Worm (Caenorhabditis elegans): Measurements from ENCODE around the gene srw-38.
A peak's percentile ranks its signal among the peaks of the same experiment; 100 is the strongest.

The srw-38 gene

DNA sequence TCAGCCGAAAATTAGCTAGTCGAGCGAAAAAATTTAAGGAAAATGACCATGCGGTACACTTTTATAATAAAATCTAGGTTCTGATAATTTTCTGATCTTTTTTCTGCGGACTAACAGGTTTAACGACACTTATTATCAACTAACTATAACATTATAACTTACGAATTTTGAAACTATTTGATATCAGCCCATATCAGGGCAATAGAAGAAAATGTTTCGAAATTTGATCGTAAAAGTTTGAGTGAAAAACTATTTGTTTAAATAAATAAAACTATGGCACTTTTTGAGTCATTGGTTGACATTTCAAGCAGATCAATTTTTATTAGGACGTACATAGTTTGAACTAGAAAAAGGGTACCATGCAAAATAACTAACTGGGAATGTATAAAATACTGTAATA lies 5.4 kb upstream of the srw-38 start, which contains the start of gene pcp-4:
TSS of gene pcp-4 (minus strand) at position 197 of the 400 bp plus-strand sequence.
- TF ChIP-seq sptf-1 (tag; optimal IDR thresholded peaks at IDR 0.05): no peak
- no peak for TF ChIP-seq nhr-47 (tag; optimal IDR thresholded peaks at IDR 0.05)
- no peak for TF ChIP-seq pax-3 (tag; optimal IDR thresholded peaks at IDR 0.05)
- no peak for TF ChIP-seq nhr-28 (tag; optimal IDR thresholded peaks at IDR 0.05)
- no peak for TF ChIP-seq alr-1 (tag; optimal IDR thresholded peaks at IDR 0.05; ENCODE audit: borderline replicate concordance)
- TF ChIP-seq irx-1 (tag; optimal IDR thresholded peaks at IDR 0.05): no peak
- no peak for TF ChIP-seq efl-1 (optimal IDR thresholded peaks at IDR 0.05)
- no peak for TF ChIP-seq efl-1 (GFP tag; optimal IDR thresholded peaks at IDR 0.05 in 1 of 2)
- no peak for TF ChIP-seq ztf-11 (tag; optimal IDR thresholded peaks at IDR 0.05)
- TF ChIP-seq unc-62 (GFP tag; optimal IDR thresholded peaks at IDR 0.05): no peak
- no peak for TF ChIP-seq swsn-7 (tag; optimal IDR thresholded peaks at IDR 0.05)
- no peak for TF ChIP-seq mab-9 (GFP tag; IDR thresholded peaks at IDR 0.05)

DNA sequence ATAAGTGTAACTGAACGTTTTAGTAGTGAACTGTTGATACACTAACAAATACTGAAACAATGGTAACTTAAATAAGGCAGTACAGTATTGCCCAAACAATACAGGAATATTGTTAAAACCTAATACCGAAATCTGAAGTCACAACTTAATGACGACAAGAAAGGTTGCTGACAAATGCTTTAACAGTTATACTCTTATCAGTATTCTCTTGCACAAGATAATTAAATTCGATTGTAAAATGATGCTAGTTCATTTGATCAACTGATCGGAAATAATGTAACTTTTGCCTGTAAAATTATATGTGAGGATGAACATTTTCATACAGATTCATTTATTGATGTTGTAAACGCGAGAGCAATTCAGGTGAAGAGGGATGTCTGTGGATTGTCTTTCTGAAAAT lies 4.7 kb upstream of the srw-38 start:
- TF ChIP-seq mab-9 (GFP tag; IDR thresholded peaks at IDR 0.05) (no peak), elt-2 (tag; optimal IDR thresholded peaks at IDR 0.05) (peak; percentile 25)

DNA sequence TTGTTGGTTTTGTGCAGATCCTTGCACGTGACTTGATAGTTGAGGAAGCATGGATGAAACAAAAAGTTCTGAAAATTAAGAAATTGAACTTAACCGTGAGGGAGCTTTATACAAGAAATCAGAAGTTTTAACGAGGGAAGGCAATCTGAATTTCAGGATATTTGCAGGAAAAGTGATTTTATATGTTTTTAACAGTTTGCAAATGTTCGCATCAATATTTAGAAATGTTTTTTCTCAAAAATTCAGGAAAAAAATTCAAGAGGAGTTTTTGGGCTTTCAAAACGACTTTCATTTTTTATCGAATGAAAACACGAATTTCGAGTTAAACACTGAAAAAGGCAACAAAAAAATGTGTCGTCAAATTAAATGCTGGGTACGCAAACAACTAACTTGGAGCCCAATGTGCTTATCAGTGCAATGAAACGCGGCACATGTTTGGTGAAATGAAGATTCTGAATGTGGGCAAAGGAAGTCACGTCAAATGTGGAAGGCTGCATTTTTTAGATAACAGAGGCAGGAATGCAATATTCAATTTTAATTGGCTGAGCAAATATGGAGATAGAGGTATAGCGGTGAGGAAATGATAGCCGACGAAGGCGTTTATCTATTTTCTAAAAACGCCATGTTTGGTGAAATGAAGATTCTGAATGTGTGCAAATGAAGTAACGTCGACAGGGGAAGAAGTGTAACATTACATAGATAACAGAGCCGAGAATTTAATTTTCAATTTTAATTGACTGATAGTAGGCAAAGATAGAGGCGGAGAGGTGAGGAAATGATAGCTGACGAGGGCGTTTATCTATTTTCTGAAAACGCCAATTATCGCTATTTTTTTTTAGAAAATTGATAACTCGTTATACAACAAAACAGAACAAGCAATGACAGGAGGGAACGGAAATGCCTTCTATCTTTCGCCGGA lies 9.9 kb downstream of the srw-38 start, which contains the start of gene Y116F11B.6:
TSS of gene Y116F11B.6 (minus strand) at position 51 of the 919 bp plus-strand sequence.
- TF ChIP-seq nhr-11 (tag; optimal IDR thresholded peaks at IDR 0.05) (no peak), nhr-20 (tag; optimal IDR thresholded peaks at IDR 0.05) (no peak), nhr-77 (tag; optimal IDR thresholded peaks at IDR 0.05) (no peak), efl-1 (optimal IDR thresholded peaks at IDR 0.05) (no peak), efl-1 (GFP tag; optimal IDR thresholded peaks at IDR 0.05 in 1 of 2) (peak in 1 of 2 experiments; percentile 46), mep-1 (tag; optimal IDR thresholded peaks at IDR 0.05) (no peak), swsn-7 (tag; optimal IDR thresholded peaks at IDR 0.05) (no peak), tbx-2 (tag; optimal IDR thresholded peaks at IDR 0.05) (no peak), ceh-90 (tag; optimal IDR thresholded peaks at IDR 0.05) (no peak), elt-2 (tag; optimal IDR thresholded peaks at IDR 0.05) (peak; percentile 88), egl-13 (tag; optimal IDR thresholded peaks at IDR 0.05) (no peak)

DNA sequence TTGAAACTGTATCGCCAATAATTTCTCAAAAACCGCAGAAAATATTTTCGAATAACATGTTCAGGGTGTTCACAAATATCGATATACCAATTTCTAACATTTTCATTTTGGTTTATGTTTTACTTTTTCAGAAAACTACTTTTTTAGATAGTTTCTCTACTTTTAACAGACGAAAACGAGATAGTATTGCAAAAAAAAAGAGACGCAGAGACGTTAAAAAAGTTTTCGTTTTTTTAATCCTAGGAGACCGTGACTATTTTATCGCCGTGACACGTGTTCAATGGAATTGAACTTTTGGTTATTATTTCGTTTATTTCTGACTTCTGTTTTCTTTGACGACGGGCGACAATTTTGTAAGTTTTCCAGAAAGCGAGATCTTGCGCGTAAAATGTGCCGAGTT lies 11.8 kb downstream of the srw-38 start, which contains the start of gene Y116F11B.7:
TSS of gene Y116F11B.7 (plus strand) at position 301 of the 400 bp plus-strand sequence.
- TF ChIP-seq swsn-7 (tag; optimal IDR thresholded peaks at IDR 0.05) (no peak), efl-1 (optimal IDR thresholded peaks at IDR 0.05) (no peak), efl-1 (GFP tag; optimal IDR thresholded peaks at IDR 0.05 in 1 of 2) (peak in 1 of 2 experiments; percentile 20)

DNA sequence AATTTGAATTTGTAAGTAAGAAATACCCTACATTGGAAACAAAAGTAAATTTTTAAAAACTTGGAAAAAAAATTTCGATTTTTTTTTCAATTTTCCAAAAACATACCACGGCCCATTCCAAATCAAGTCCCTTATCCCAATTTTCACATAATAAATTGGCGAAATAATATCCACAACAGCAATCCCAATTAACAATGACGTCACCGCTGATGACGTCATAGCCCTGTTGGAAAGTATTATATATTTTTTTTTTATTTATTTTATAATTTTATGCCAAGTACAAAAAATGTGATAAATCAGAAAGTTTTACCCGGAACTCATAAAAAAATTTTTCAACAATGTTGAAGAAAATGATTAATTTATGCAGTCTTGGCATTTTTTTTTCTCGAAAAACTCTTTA lies 17.4 kb downstream of the srw-38 start:
- TF ChIP-seq nhr-20 (tag; optimal IDR thresholded peaks at IDR 0.05): no peak
- no peak for TF ChIP-seq lsy-2 (tag; optimal IDR thresholded peaks at IDR 0.05)
- no peak for TF ChIP-seq rnt-1 (tag; optimal IDR thresholded peaks at IDR 0.05)
- no peak for TF ChIP-seq aly-2 (tag; optimal IDR thresholded peaks at IDR 0.05)
- no peak for TF ChIP-seq pqm-1 (tag; optimal IDR thresholded peaks at IDR 0.05)

DNA sequence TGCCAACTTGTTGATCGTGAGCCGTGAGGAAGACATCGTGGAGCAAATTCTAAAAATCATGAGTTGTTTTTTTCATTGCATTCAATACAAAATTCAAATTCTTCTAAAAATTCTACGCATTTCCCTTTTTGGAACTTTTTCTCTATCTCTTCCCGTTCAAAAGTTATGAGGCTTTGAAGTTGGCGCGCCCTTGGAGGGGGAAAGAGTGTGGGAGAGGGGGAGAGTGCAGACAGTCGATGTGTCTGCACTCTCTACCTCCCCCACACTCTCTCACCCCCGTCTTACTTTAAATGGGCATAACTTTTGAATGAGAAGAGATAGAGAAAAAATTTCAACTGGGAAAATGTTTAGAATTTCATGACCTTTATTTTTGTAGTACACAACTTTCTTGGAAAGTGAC lies 20.1 kb downstream of the srw-38 start:
- TF ChIP-seq fkh-4 (tag; optimal IDR thresholded peaks at IDR 0.05; ENCODE audit: borderline replicate concordance): no peak
- TF ChIP-seq elt-3 (tag; optimal IDR thresholded peaks at IDR 0.05): no peak
- no peak for TF ChIP-seq mef-2 (tag; optimal IDR thresholded peaks at IDR 0.05)
- TF ChIP-seq ztf-4 (tag; optimal IDR thresholded peaks at IDR 0.05): no peak
- TF ChIP-seq snpc-4 (tag; optimal IDR thresholded peaks at IDR 0.05): no peak
- no peak for TF ChIP-seq ceh-88 (GFP tag; IDR thresholded peaks at IDR 0.05)
- TF ChIP-seq irx-1 (tag; optimal IDR thresholded peaks at IDR 0.05): no peak
- TF ChIP-seq nhr-11 (tag; optimal IDR thresholded peaks at IDR 0.05): no peak
- TF ChIP-seq nhr-20 (tag; optimal IDR thresholded peaks at IDR 0.05): no peak
- no peak for TF ChIP-seq ceh-63 (GFP tag; optimal IDR thresholded peaks at IDR 0.05)
- no peak for TF ChIP-seq swsn-7 (tag; optimal IDR thresholded peaks at IDR 0.05)
- TF ChIP-seq ceh-82 (tag; optimal IDR thresholded peaks at IDR 0.05): no peak
- no peak for TF ChIP-seq nhr-12 (tag; optimal IDR thresholded peaks at IDR 0.05)
- no peak for TF ChIP-seq rnt-1 (tag; optimal IDR thresholded peaks at IDR 0.05)
- TF ChIP-seq fkh-8 (tag; optimal IDR thresholded peaks at IDR 0.05): no peak
- no peak for TF ChIP-seq mep-1 (tag; optimal IDR thresholded peaks at IDR 0.05)

Data from whole organism, L1 larva.